Worm (Caenorhabditis elegans) whole organism, L4 larva: ENCODE results near the gene srp-6.
"Not testable (repeated sequence)": the region's sequence is repeated elsewhere in the genome, so short reads cannot be mapped to it uniquely, and the experiment has no call there.

ENCODE experiments used
- F44E2.7 ChIP-seq: fragments of 200-800 bp; sonication (Bioruptor generic); IDR thresholded peaks from 2 replicates; pipeline ENCODE4 v2.1.2; 2022; ENCODE audit warnings: missing genetic modification characterization, missing compliant biosample characterization
- Y75B8A.6 ChIP-seq: fragments of 200-800 bp; sonication (Bioruptor generic); IDR thresholded peaks from 2 replicates; pipeline ENCODE4 v1.3.6; 2022; ENCODE audit warnings: missing genetic modification reagents, missing genetic modification characterization, missing compliant biosample characterization
- aly-2 ChIP-seq: sonication (generic microtip); optimal IDR thresholded peaks from 2 replicates; lab custom pipeline; 2018; ENCODE audit warnings: missing biosample characterization, missing genetic modification characterization
- attf-4 ChIP-seq: sonication (generic microtip); optimal IDR thresholded peaks from 3 replicates; lab custom pipeline; 2017; ENCODE audit warnings: missing biosample characterization, missing genetic modification characterization
- ceh-28 ChIP-seq: fragments of 150-350 bp; optimal IDR thresholded peaks from 2 replicates; lab custom pipeline; 2014; ENCODE audit warnings: missing biosample characterization, missing genetic modification reagents, missing genetic modification characterization
- ceh-82 ChIP-seq: sonication (generic microtip); optimal IDR thresholded peaks from 2 replicates; lab custom pipeline; 2017; ENCODE audit warnings: missing biosample characterization, missing genetic modification characterization
- ces-1 ChIP-seq: fragments of 150-350 bp; sonication (generic microtip); optimal IDR thresholded peaks from 4 replicates; lab custom pipeline; 2014; ENCODE audit warnings: missing biosample characterization, missing genetic modification reagents, missing genetic modification characterization
- duxl-1 ChIP-seq: sonication (generic microtip); optimal IDR thresholded peaks from 2 replicates; lab custom pipeline; 2016; ENCODE audit warnings: mild to moderate bottlenecking, missing genetic modification characterization, moderate library complexity, missing compliant biosample characterization; ENCODE audit not compliant: poor library complexity
- hlh-11 ChIP-seq: fragments of 200-800 bp; sonication (Bioruptor generic); optimal IDR thresholded peaks from 2 replicates; lab custom pipeline; 2018; ENCODE audit warnings: mild to moderate bottlenecking, missing genetic modification characterization, missing compliant biosample characterization
- lim-7 ChIP-seq: fragments of 200-800 bp; sonication (Bioruptor generic); IDR thresholded peaks from 2 replicates; pipeline ENCODE4 v1.3.6; 2022; ENCODE audit warnings: missing genetic modification characterization, missing compliant biosample characterization
- lin-29 ChIP-seq: fragments of 200-800 bp; sonication (Bioruptor generic); IDR thresholded peaks from 2 replicates; pipeline ENCODE4 v1.3.6; 2022; ENCODE audit warnings: missing genetic modification reagents, missing genetic modification characterization, missing compliant biosample characterization
- lin-38 ChIP-seq: fragments of 200-800 bp; sonication (Bioruptor generic); IDR thresholded peaks from 2 replicates; pipeline ENCODE4 v1.3.6; 2022; ENCODE audit warnings: missing genetic modification reagents, missing genetic modification characterization, missing compliant biosample characterization
- lsy-2 ChIP-seq, 2 experiments: fragments of 150-350 bp in 1 of 2; sonication (generic microtip) in 1 of 2; optimal IDR thresholded peaks; 2 replicates each; lab custom pipeline; 2014 to 2017; ENCODE audit warnings: missing biosample characterization in 2 of 2, missing genetic modification characterization in 2 of 2
- mdt-29 ChIP-seq: fragments of 200-800 bp; sonication (Bioruptor generic); IDR thresholded peaks from 2 replicates; pipeline ENCODE4 v1.3.6; 2022; ENCODE audit warnings: missing genetic modification reagents, missing genetic modification characterization, missing compliant biosample characterization
- mxl-3 ChIP-seq: fragments of 200-800 bp; sonication (Bioruptor generic); optimal IDR thresholded peaks from 2 replicates; lab custom pipeline; 2018; ENCODE audit warnings: mild to moderate bottlenecking, missing genetic modification characterization, missing compliant biosample characterization
- nhr-41 ChIP-seq: fragments of 200-800 bp; sonication (Bioruptor generic); IDR thresholded peaks from 2 replicates; pipeline ENCODE4 v1.3.6; 2022; ENCODE audit warnings: missing genetic modification reagents, missing genetic modification characterization, missing compliant biosample characterization
- sdz-12 ChIP-seq: fragments of 200-800 bp; sonication (Bioruptor generic); optimal IDR thresholded peaks from 2 replicates; lab custom pipeline; 2018; ENCODE audit warnings: mild to moderate bottlenecking, missing genetic modification characterization, missing compliant biosample characterization
- set-16 ChIP-seq: fragments of 200-800 bp; sonication (Bioruptor generic); IDR thresholded peaks from 2 replicates; pipeline ENCODE4 v1.3.6; 2022; ENCODE audit warnings: missing genetic modification reagents, missing genetic modification characterization, missing compliant biosample characterization
- snpc-1.2 ChIP-seq: fragments of 200-800 bp; sonication (Bioruptor generic); IDR thresholded peaks from 2 replicates; pipeline ENCODE4 v1.3.6; 2022; ENCODE audit warnings: missing genetic modification reagents, missing genetic modification characterization, missing compliant biosample characterization
- snpc-4 ChIP-seq: fragments of 150-350 bp; optimal IDR thresholded peaks from 2 replicates; lab custom pipeline; 2014; ENCODE audit warnings: missing biosample characterization, missing genetic modification characterization
- unc-130 ChIP-seq: sonication (generic microtip); optimal IDR thresholded peaks from 2 replicates; lab custom pipeline; 2016; ENCODE audit warnings: missing genetic modification reagents, missing genetic modification characterization, missing compliant biosample characterization
- unc-62 ChIP-seq, 3 experiments: fragments of 150-350 bp in 1 of 3; sonication (generic microtip); optimal IDR thresholded peaks in 2 of 3; peaks in 1 of 3; 1 replicate in 1 of 3; 2 replicates in 2 of 3; lab custom pipeline; 2014 to 2017; ENCODE audit warnings: missing biosample characterization in 3 of 3, missing genetic modification characterization in 3 of 3, missing genetic modification reagents in 3 of 3, missing genotype in 1 of 3

srp-6 gene

DNA sequence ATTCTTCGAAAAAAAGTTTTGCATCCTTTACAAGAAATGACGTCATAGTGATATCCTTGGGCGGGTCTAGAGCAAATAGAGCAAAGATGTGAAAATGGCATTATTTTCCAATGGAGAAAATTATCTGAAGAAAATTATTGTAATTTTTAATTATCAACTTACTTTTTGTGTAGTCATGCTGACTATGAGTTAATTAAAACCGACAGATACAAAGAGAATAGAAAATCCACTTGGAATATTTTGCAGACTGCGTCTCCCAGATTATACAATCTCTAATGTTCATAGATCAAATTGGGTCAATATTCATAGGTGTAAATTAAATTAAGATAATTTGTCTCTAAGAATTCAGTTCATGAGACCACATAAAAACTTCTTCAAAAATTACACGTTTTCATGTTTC is 36.4 kb downstream of the srp-6 start, which contains the start of gene nhr-149 (continued):
- no peak for TF ChIP-seq Y75B8A.6 (GFP tag; lab: Robert Waterston, UW)
- TF ChIP-seq hlh-11 (tag; lab: Kevin White, UChicago), result no peak

DNA sequence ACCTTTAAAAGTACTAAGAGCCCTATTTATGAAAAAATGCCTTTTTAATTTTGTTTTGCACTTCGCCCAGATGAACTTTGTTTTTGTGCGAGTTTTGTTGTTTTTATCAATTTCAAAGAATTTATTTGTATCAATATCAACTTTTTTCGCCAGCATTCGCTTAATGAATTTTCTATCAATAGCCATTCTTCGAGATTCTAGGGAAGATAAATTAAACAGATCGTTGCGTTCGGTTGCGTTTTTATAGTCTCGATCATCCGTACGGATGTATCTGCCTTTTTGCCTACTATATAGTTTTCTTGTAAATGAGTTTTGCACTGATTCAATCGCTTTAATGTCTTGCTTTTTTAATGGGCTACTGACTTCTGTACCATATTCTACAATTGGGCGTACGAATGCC is 40.4 kb downstream of the srp-6 start, which contains the start of gene nhr-147:
nhr-147 (plus strand) TSS at position 301 of the 400 bp plus-strand sequence.
- TF ChIP-seq snpc-1.2 (GFP tag; lab: Robert Waterston, UW); ceh-82; lsy-2 (tag; optimal IDR thresholded peaks at IDR 0.05; lab: Kevin White, UChicago): not testable (repeated sequence)

DNA sequence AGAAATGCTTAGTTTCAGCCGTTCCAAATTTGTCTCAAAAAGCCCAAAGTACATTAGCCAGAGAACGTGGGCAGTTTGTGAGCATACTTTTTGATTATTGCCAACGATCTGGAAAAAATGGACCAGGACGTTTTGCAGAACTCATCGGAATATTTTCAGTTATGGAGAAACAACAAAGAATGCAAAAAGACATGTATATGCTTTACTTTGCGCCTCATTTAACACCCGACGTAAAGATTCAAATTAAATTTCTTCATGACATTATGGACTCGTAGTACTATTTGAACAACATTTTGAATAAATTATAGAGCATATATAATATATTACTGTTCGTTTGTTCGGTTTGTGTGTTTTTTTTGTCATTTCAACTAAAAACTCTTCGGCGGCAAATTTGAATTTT is 42.4 kb downstream of the srp-6 start, which contains the start of gene srh-244:
srh-244 (plus strand) TSS at position 301 of the 400 bp plus-strand sequence.
- TF ChIP-seq unc-62 (GFP tag; optimal IDR thresholded peaks at IDR 0.05 in 1 of 2; lab: Kevin White, UChicago) (peak in 1 of 2 experiments; percentile 62), unc-62 (tag; optimal IDR thresholded peaks at IDR 0.05; lab: Kevin White, UChicago) (no peak), nhr-41 (no peak), lin-29 (GFP tag; lab: Robert Waterston, UW) (no peak), mdt-29 (no peak), sdz-12 (GFP tag; lab: Kevin White, UChicago) (no peak), F44E2.7 (GFP tag; lab: Robert Waterston, UW) (no peak), set-16 (GFP tag; lab: Robert Waterston, UW) (no peak)
- TF ChIP-seq, all 104 proteins: peak for 1

DNA sequence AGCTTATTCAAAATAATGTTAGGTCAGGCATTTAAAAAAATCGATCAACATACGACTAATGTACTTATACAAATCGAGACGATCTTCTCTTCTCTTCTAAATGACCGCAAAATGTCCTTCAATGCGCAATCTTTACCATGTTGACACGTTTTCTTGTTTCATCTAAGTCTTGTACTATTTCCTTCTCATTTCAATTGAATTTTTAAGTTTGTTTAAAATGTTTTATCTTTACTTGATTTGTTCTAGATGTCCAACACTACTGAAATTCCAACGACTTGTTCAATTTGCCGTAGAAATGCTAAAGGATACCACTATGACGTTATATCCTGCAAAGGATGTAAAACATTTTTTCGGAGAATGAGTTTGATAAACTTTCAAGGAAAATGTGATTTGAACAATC is 44.0 kb downstream of the srp-6 start, which contains the start of the genes nhr-263 and nhr-148:
nhr-263 (minus strand) TSS at position 101 of the 400 bp plus-strand sequence.
nhr-148 (plus strand) TSS at position 215 of the 400 bp plus-strand sequence.
- TF ChIP-seq attf-4, result no peak
- no peak for TF ChIP-seq lim-7 (GFP tag; lab: Robert Waterston, UW)
- TF ChIP-seq F44E2.7 (GFP tag; lab: Robert Waterston, UW), result no peak
- TF ChIP-seq ces-1 (GFP tag; lab: Kevin White, UChicago), result no peak
- no peak for TF ChIP-seq mdt-29
- TF ChIP-seq lin-38 (GFP tag; lab: Robert Waterston, UW), result no peak
- TF ChIP-seq, all 104 proteins: peak for 0

DNA sequence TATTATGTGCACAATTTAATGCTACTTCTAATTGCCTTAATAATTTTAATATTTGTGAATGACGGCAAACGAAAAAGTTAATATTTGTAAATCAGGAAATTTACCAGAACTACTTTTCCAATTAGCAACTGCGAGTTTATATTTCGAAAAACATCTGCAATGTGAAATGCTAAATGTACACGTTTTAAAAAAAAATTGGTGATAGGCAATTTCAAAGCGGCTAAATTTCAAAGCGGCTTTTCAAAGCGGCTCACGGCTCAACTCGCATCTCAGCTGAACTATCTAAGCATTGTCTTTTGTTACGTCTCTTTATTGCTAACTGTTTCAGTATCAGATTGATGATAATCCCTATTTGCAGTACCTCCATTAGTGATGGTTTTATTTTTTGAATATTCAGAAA is 46.1 kb downstream of the srp-6 start, which contains the start of gene srh-187:
srh-187 (minus strand) TSS at position 101 of the 400 bp plus-strand sequence.
- TF ChIP-seq F44E2.7 (GFP tag; lab: Robert Waterston, UW), result no peak
- no peak for TF ChIP-seq duxl-1
- no peak for TF ChIP-seq snpc-4 (tag; lab: Kevin White, UChicago)
- no peak for TF ChIP-seq aly-2 (tag; lab: Kevin White, UChicago)
- TF ChIP-seq nhr-41, result no peak

DNA sequence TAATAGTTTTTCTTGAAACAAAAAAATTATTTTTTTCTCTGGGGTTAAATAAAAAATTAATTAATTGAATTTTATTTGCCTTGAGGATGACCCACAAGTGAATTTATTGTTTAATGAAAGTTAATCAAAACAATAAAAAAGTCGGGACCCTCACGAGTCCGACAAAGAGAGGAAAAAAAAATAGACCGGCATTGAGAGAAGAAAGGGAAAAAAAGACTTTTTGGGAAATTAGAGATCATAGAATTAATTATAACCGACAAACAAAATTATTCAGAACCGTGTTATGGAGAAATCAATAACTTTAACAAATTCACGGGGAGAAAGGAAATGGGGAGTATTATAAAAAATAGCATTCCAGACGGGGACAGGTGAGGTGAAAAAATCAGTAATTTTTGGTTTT is 48.7 kb downstream of the srp-6 start, which contains the start of gene F10G2.7:
F10G2.7 (minus strand) TSS at position 101 of the 400 bp plus-strand sequence.
- not testable (repeated sequence) for TF ChIP-seq mxl-3 (GFP tag; lab: Kevin White, UChicago); ceh-28; unc-130 (GFP tag; lab: Kevin White, UChicago)
